Worm (Caenorhabditis elegans) whole organism, mixed stage, embryonic: ENCODE data around the gene sra-26.

Experiments
- M03D4.4 ChIP-seq: sonication (generic microtip); optimal IDR thresholded peaks from 2 replicates; lab custom pipeline; 2017; ENCODE audit warnings: mild to moderate bottlenecking, missing genetic modification characterization, missing compliant biosample characterization
- bed-3 ChIP-seq: fragments of 200-800 bp; sonication (Bioruptor generic); optimal IDR thresholded peaks from 3 replicates; lab custom pipeline; 2018; ENCODE audit warnings: mild to moderate bottlenecking, missing genetic modification characterization, moderate library complexity, missing compliant biosample characterization
- elt-3 ChIP-seq: fragments of 150-350 bp; optimal IDR thresholded peaks from 2 replicates; lab custom pipeline; 2014; ENCODE audit warnings: missing biosample characterization, missing genetic modification characterization
- lin-32 ChIP-seq: fragments of 200-800 bp; sonication (Bioruptor generic); optimal IDR thresholded peaks from 2 replicates; lab custom pipeline; 2018; ENCODE audit warnings: mild to moderate bottlenecking, missing genetic modification characterization, missing compliant biosample characterization
- mep-1 ChIP-seq: fragments of 150-350 bp; optimal IDR thresholded peaks from 2 replicates; lab custom pipeline; 2017; ENCODE audit warnings: missing biosample characterization, missing genetic modification reagents, missing genetic modification characterization, inconsistent platforms
- mls-2 ChIP-seq: sonication (generic microtip); optimal IDR thresholded peaks from 2 replicates; lab custom pipeline; 2016; ENCODE audit warnings: mild to moderate bottlenecking, missing genetic modification characterization, moderate library complexity, missing compliant biosample characterization
- nhr-2 ChIP-seq: fragments of 150-350 bp; optimal IDR thresholded peaks from 2 replicates; lab custom pipeline; 2014; ENCODE audit warnings: missing biosample characterization, missing genetic modification characterization
- nhr-237 ChIP-seq: fragments of 150-350 bp; optimal IDR thresholded peaks from 2 replicates; lab custom pipeline; 2014; ENCODE audit warnings: missing biosample characterization, missing genetic modification characterization
- nhr-28 ChIP-seq: fragments of 150-350 bp; optimal IDR thresholded peaks from 2 replicates; lab custom pipeline; 2014; ENCODE audit warnings: missing biosample characterization, missing genetic modification characterization
- nhr-76 ChIP-seq: sonication (generic microtip); optimal IDR thresholded peaks from 2 replicates; lab custom pipeline; 2017; ENCODE audit warnings: missing biosample characterization, missing genetic modification characterization
- tbx-8 ChIP-seq: fragments of 200-800 bp; sonication (Bioruptor generic); optimal IDR thresholded peaks from 2 replicates; lab custom pipeline; 2018; ENCODE audit warnings: mild to moderate bottlenecking, missing genetic modification characterization, moderate library complexity, missing compliant biosample characterization
- unc-39 ChIP-seq: fragments of 150-350 bp; optimal IDR thresholded peaks from 2 replicates; lab custom pipeline; 2014; ENCODE audit warnings: missing biosample characterization, missing genetic modification characterization
- unc-62 ChIP-seq: fragments of 150-350 bp; optimal IDR thresholded peaks from 2 replicates; lab custom pipeline; 2014; ENCODE audit warnings: missing biosample characterization, missing genetic modification reagents, missing genetic modification characterization
- ztf-11 ChIP-seq: fragments of 150-350 bp; optimal IDR thresholded peaks from 2 replicates; lab custom pipeline; 2014; ENCODE audit warnings: missing biosample characterization, missing genetic modification characterization

ce11 chrII:6649026-6649425 lies 2.6 kb downstream of the sra-26 start, which contains the start of gene oig-8:
- TF ChIP-seq nhr-28 (tag; lab: Kevin White, UChicago) (no peak), nhr-237 (tag; lab: Kevin White, UChicago) (no peak), nhr-76 (tag; lab: Kevin White, UChicago) (no peak), M03D4.4 (tag; lab: Kevin White, UChicago) (no peak), lin-32 (GFP tag; lab: Kevin White, UChicago) (no peak), elt-3 (tag; lab: Kevin White, UChicago) (no peak), bed-3 (GFP tag; lab: Kevin White, UChicago) (no peak), ztf-11 (no peak), nhr-2 (tag; lab: Kevin White, UChicago) (no peak), unc-39 (tag; lab: Kevin White, UChicago) (no peak), tbx-8 (GFP tag; lab: Kevin White, UChicago) (no peak), unc-62 (GFP tag; lab: Kevin White, UChicago) (no peak), mls-2 (no peak), mep-1 (no peak)
